Fruit fly (Drosophila melanogaster) whole organism, embryonic: ENCODE data around the gene LUBEL.
A peak's percentile ranks its signal among the peaks of the same experiment; 100 is the strongest.

Source experiments
- Abd-B ChIP-seq: fragments of 200-800 bp; sonication (Bioruptor generic); optimal IDR thresholded peaks from 2 replicates; lab custom pipeline; 2018; ENCODE audit warnings: missing biosample characterization, mild to moderate bottlenecking, missing genetic modification characterization, moderate library complexity
- CG10543 ChIP-seq: fragments of 200-800 bp; sonication (Bioruptor generic); optimal IDR thresholded peaks from 3 replicates; lab custom pipeline; 2017; ENCODE audit warnings: missing biosample characterization, mild to moderate bottlenecking, missing genetic modification characterization, moderate library complexity
- CG15514 ChIP-seq: fragments of 200-800 bp; sonication (Bioruptor generic); optimal IDR thresholded peaks from 3 replicates; lab custom pipeline; 2017; ENCODE audit warnings: missing biosample characterization, missing genetic modification characterization, mild to moderate bottlenecking, moderate library complexity, missing genetic modification reagents
- CG18011 ChIP-seq: fragments of 200-800 bp; sonication (Bioruptor generic); optimal IDR thresholded peaks from 2 replicates; lab custom pipeline; 2017; ENCODE audit warnings: missing biosample characterization, missing genetic modification characterization, mild to moderate bottlenecking, moderate library complexity, missing genotype
- CG2129 ChIP-seq: fragments of 200-800 bp; sonication (Bioruptor generic); IDR thresholded peaks from 2 replicates; pipeline ENCODE4 v1.3.6; 2022; ENCODE audit warnings: missing biosample characterization, missing genetic modification characterization; ENCODE audit not compliant: partially characterized antibody
- CG2678 ChIP-seq: fragments of 200-800 bp; sonication (Bioruptor generic); optimal IDR thresholded peaks from 3 replicates; lab custom pipeline; 2019; ENCODE audit warnings: missing biosample characterization, mild to moderate bottlenecking, missing genetic modification characterization, moderate library complexity
- CG2712 ChIP-seq: fragments of 200-800 bp; optimal IDR thresholded peaks from 3 replicates; lab custom pipeline; 2019; ENCODE audit warnings: missing biosample characterization, mild to moderate bottlenecking, missing genetic modification characterization, moderate library complexity
- CG2889 ChIP-seq: fragments of 200-800 bp; sonication (Bioruptor generic); IDR thresholded peaks from 3 replicates; pipeline ENCODE4 v1.3.6; 2022; ENCODE audit warnings: missing biosample characterization, missing genetic modification characterization
- CG30431 ChIP-seq: fragments of 200-800 bp; sonication (Bioruptor generic); optimal IDR thresholded peaks from 2 replicates; lab custom pipeline; 2017; ENCODE audit warnings: missing biosample characterization, missing genetic modification characterization
- CG31388 ChIP-seq: fragments of 200-800 bp; sonication (Bioruptor generic); optimal IDR thresholded peaks from 2 replicates; lab custom pipeline; 2016; ENCODE audit warnings: missing biosample characterization, missing genetic modification characterization
- CG32532 ChIP-seq: fragments of 200-800 bp; sonication (Bioruptor generic); IDR thresholded peaks from 2 replicates; pipeline ENCODE4 v1.3.6; 2022; ENCODE audit warnings: missing biosample characterization, missing genetic modification characterization
- CG4328 ChIP-seq: fragments of 200-800 bp; sonication (Bioruptor generic); optimal IDR thresholded peaks from 3 replicates; lab custom pipeline; 2017; ENCODE audit warnings: missing biosample characterization, missing genetic modification reagents, missing genetic modification characterization
- CG6175 ChIP-seq: fragments of 200-800 bp; sonication (Bioruptor generic); IDR thresholded peaks from 3 replicates; pipeline ENCODE4 v1.3.6; 2022; ENCODE audit warnings: missing biosample characterization, missing genetic modification characterization
- CG6654 ChIP-seq: fragments of 200-800 bp; sonication (Bioruptor generic); optimal IDR thresholded peaks from 2 replicates; lab custom pipeline; 2017; ENCODE audit warnings: missing biosample characterization, mild to moderate bottlenecking, missing genetic modification characterization
- CG6854 ChIP-seq: fragments of 200-800 bp; sonication (Bioruptor generic); optimal IDR thresholded peaks from 3 replicates; lab custom pipeline; 2017; ENCODE audit warnings: missing biosample characterization, mild to moderate bottlenecking, missing genetic modification characterization
- CG7556 ChIP-seq: fragments of 200-800 bp; sonication (Bioruptor generic); optimal IDR thresholded peaks from 2 replicates; lab custom pipeline; 2017; ENCODE audit warnings: missing biosample characterization, mild to moderate bottlenecking, missing genetic modification characterization
- CG8944 ChIP-seq: fragments of 200-800 bp; sonication (Bioruptor generic); optimal IDR thresholded peaks from 3 replicates; lab custom pipeline; 2016; ENCODE audit warnings: missing biosample characterization, missing genetic modification characterization
- CG9932 ChIP-seq: fragments of 200-800 bp; sonication (Bioruptor generic); IDR thresholded peaks from 2 replicates; pipeline ENCODE4 v1.3.6; 2022; ENCODE audit warnings: missing biosample characterization, missing genetic modification characterization
- Dad ChIP-seq: fragments of 200-800 bp; sonication (Bioruptor generic); optimal IDR thresholded peaks from 3 replicates; lab custom pipeline; 2016; ENCODE audit warnings: missing biosample characterization, missing genetic modification characterization
- Deaf1 ChIP-seq: fragments of 200-800 bp; optimal IDR thresholded peaks from 3 replicates; lab custom pipeline; 2019; ENCODE audit warnings: missing biosample characterization, mild to moderate bottlenecking, missing genetic modification characterization, moderate library complexity
- Dfd ChIP-seq, 2 experiments: fragments of >200 bp; optimal IDR thresholded peaks; 2 replicates each; lab custom pipeline; 2017; ENCODE audit warnings: missing biosample characterization in 2 of 2, missing genetic modification characterization in 2 of 2
- Dip2 ChIP-seq: fragments of 200-800 bp; sonication (Bioruptor generic); IDR thresholded peaks from 2 replicates; pipeline ENCODE4 v1.3.6; 2022; ENCODE audit warnings: missing biosample characterization, missing genetic modification characterization
- Doc3 ChIP-seq: fragments of 200-800 bp; sonication (Bioruptor generic); IDR thresholded peaks from 3 replicates; pipeline ENCODE4 v1.3.6; 2022; ENCODE audit warnings: missing biosample characterization, missing genetic modification characterization; ENCODE audit not compliant: partially characterized antibody
- Drgx ChIP-seq: fragments of 200-800 bp; sonication (Bioruptor generic); IDR thresholded peaks from 2 replicates; pipeline ENCODE4 v1.3.6; 2022; ENCODE audit warnings: missing biosample characterization, missing genetic modification characterization
- Med ChIP-seq: fragments of 200-800 bp; sonication (Bioruptor generic); peaks from one replicate; lab custom pipeline; 2016; ENCODE audit warnings: missing biosample characterization, missing genetic modification characterization, mild to moderate bottlenecking, inconsistent platforms, moderate library complexity
- Rfx ChIP-seq: fragments of 200-800 bp; sonication (Bioruptor generic); IDR thresholded peaks from 2 replicates; pipeline ENCODE4 v1.3.6; 2022; ENCODE audit warnings: missing biosample characterization, missing genetic modification characterization
- chif ChIP-seq, 2 experiments: fragments of 200-800 bp; sonication (Bioruptor generic); optimal IDR thresholded peaks; 3 replicates each; lab custom pipeline; 2016; ENCODE audit warnings: missing biosample characterization in 2 of 2, missing genetic modification characterization in 2 of 2
- ci ChIP-seq: fragments of 200-800 bp; sonication (Bioruptor generic); IDR thresholded peaks from 3 replicates; pipeline ENCODE4 v1.3.6; 2022; ENCODE audit warnings: missing biosample characterization, missing genetic modification characterization
- croc ChIP-seq: fragments of 200-800 bp; sonication (Bioruptor generic); conservative IDR thresholded peaks from 3 replicates; pipeline ENCODE4 v1.3.6; 2022; ENCODE audit warnings: missing biosample characterization, missing genetic modification characterization
- crol ChIP-seq: fragments of 200-800 bp; sonication (Bioruptor generic); IDR thresholded peaks from 2 replicates; pipeline ENCODE4 v1.3.6; 2022; ENCODE audit warnings: missing biosample characterization, missing genetic modification characterization
- cwo ChIP-seq: fragments of 200-800 bp; sonication (Bioruptor generic); optimal IDR thresholded peaks from 3 replicates; lab custom pipeline; 2017; ENCODE audit warnings: missing biosample characterization, missing genetic modification characterization, mild to moderate bottlenecking, moderate library complexity, missing genetic modification reagents
- dan ChIP-seq: fragments of 200-800 bp; sonication (Bioruptor generic); IDR thresholded peaks from 2 replicates; pipeline ENCODE4 v1.3.6; 2022; ENCODE audit warnings: missing biosample characterization, missing genetic modification characterization
- danr ChIP-seq: fragments of 200-800 bp; sonication (Bioruptor generic); IDR thresholded peaks from 2 replicates; pipeline ENCODE4 v1.3.6; 2022; ENCODE audit warnings: missing biosample characterization, missing genetic modification characterization
- hb ChIP-seq: fragments of 200-800 bp; sonication (Bioruptor generic); IDR thresholded peaks from 3 replicates; pipeline ENCODE4 v1.3.6; 2022; ENCODE audit warnings: missing biosample characterization, missing genetic modification characterization; ENCODE audit not compliant: partially characterized antibody
- ind ChIP-seq: fragments of 200-800 bp; sonication (Bioruptor generic); optimal IDR thresholded peaks from 3 replicates; lab custom pipeline; 2016; ENCODE audit warnings: missing biosample characterization, missing genetic modification characterization
- mirr ChIP-seq: fragments of 200-800 bp; sonication (Bioruptor generic); optimal IDR thresholded peaks from 3 replicates; lab custom pipeline; 2018; ENCODE audit warnings: missing biosample characterization, mild to moderate bottlenecking, missing genetic modification characterization
- nmo ChIP-seq: fragments of 200-800 bp; sonication (Bioruptor generic); optimal IDR thresholded peaks from 2 replicates; lab custom pipeline; 2018; ENCODE audit warnings: missing biosample characterization, mild to moderate bottlenecking, missing genetic modification characterization, moderate library complexity
- onecut ChIP-seq: fragments of 200-800 bp; sonication (Bioruptor generic); IDR thresholded peaks from 2 replicates; pipeline ENCODE4 v1.3.6; 2022; ENCODE audit warnings: missing biosample characterization, missing genetic modification characterization
- scrt ChIP-seq: fragments of 200-800 bp; sonication (Bioruptor generic); optimal IDR thresholded peaks from 2 replicates; lab custom pipeline; 2018; ENCODE audit warnings: missing biosample characterization, mild to moderate bottlenecking, missing genetic modification characterization, moderate library complexity
- sr ChIP-seq: fragments of 200-800 bp; sonication (Bioruptor generic); IDR thresholded peaks from 3 replicates; pipeline ENCODE4 v1.3.6; 2022; ENCODE audit warnings: missing biosample characterization, missing genetic modification characterization
- tup ChIP-seq: fragments of 200-800 bp; sonication (Bioruptor generic); optimal IDR thresholded peaks from 2 replicates; lab custom pipeline; 2016; ENCODE audit warnings: missing biosample characterization, mild to moderate bottlenecking, missing genetic modification characterization, moderate library complexity
- vnd ChIP-seq: fragments of 200-800 bp; sonication (Bioruptor generic); IDR thresholded peaks from 3 replicates; pipeline ENCODE4 v1.3.6; 2022; ENCODE audit warnings: missing biosample characterization, missing genetic modification characterization; ENCODE audit not compliant: partially characterized antibody
- z ChIP-seq: fragments of 200-800 bp; sonication (Bioruptor generic); IDR thresholded peaks from 3 replicates; pipeline ENCODE4 v1.3.6; 2022; ENCODE audit warnings: missing biosample characterization, missing genetic modification characterization
- zen2 ChIP-seq: fragments of 200-800 bp; sonication (Bioruptor generic); IDR thresholded peaks from 3 replicates; pipeline ENCODE4 v1.3.6; 2022; ENCODE audit warnings: missing biosample characterization, missing genetic modification characterization; ENCODE audit not compliant: partially characterized antibody

Gene LUBEL

dm6 chr2L:6751037-6751436 is 21.5 kb downstream of the LUBEL start (continued):
- peak; percentile 92 for TF ChIP-seq CG6175 (GFP tag; lab: Robert Waterston, UW)
- TF ChIP-seq Doc3 = no peak
- TF ChIP-seq mirr (GFP tag; lab: Kevin White, UChicago) = no peak
- no peak for TF ChIP-seq hb (GFP tag; lab: Robert Waterston, UW)
- TF ChIP-seq CG9932 (GFP tag; lab: Robert Waterston, UW) = peak; percentile 30; the same call in 1 of the 2 replicates
- TF ChIP-seq CG2712 (tag; lab: Kevin White, UChicago) = no peak
- TF ChIP-seq Med = peak; percentile 55
- TF ChIP-seq CG2129 (GFP tag; lab: Robert Waterston, UW) = no peak
- TF ChIP-seq Deaf1 (tag; lab: Kevin White, UChicago) = peak; percentile 31
- TF ChIP-seq ind (GFP tag; lab: Kevin White, UChicago) = no peak
- no peak for TF ChIP-seq danr (GFP tag; lab: Robert Waterston, UW)
- TF ChIP-seq zen2 (GFP tag; lab: Robert Waterston, UW) = no peak
- TF ChIP-seq chif (GFP tag; optimal IDR thresholded peaks at IDR 0.05; lab: Kevin White, UChicago) = no peak
- TF ChIP-seq cwo (GFP tag; lab: Kevin White, UChicago) = peak; percentile 15
- no peak for TF ChIP-seq croc (GFP tag; lab: Robert Waterston, UW)
- TF ChIP-seq CG15514 = no peak
- TF ChIP-seq dan (GFP tag; lab: Robert Waterston, UW) = no peak
- no peak for TF ChIP-seq nmo (GFP tag; lab: Kevin White, UChicago)
- TF ChIP-seq Drgx (GFP tag; lab: Robert Waterston, UW) = 0 out of 2 replicates have a peak, but pooled peaks have one; percentile 15
- TF ChIP-seq crol (GFP tag; lab: Robert Waterston, UW) = peak; percentile 71
- no peak for TF ChIP-seq CG8944 (GFP tag; lab: Kevin White, UChicago)
- peak; percentile 51 for TF ChIP-seq Rfx (GFP tag; lab: Robert Waterston, UW)
- TF ChIP-seq CG30431 (GFP tag; lab: Kevin White, UChicago) = no peak
- TF ChIP-seq CG18011 = no peak
- TF ChIP-seq CG4328 (GFP tag; lab: Kevin White, UChicago) = no peak
- TF ChIP-seq Dad = no peak
- peak; percentile 83 for TF ChIP-seq sr
- TF ChIP-seq CG10543 = peak; percentile 86
- TF ChIP-seq CG32532 = 0 out of 2 replicates have a peak, but pooled peaks have one; percentile 20
- TF ChIP-seq Dip2 (GFP tag; lab: Robert Waterston, UW) = no peak

dm6 chr2L:6747814-6748213 is 24.7 kb downstream of the LUBEL start, which contains the start of gene CG44271:
TSS of gene CG44271 (minus strand) at chr2L:6747914.
- TF ChIP-seq CG2889 (GFP tag; lab: Robert Waterston, UW) = no peak
- TF ChIP-seq z (GFP tag; lab: Robert Waterston, UW) = no peak
- TF ChIP-seq vnd (GFP tag; lab: Robert Waterston, UW) = no peak
- no peak for TF ChIP-seq onecut (GFP tag; lab: Robert Waterston, UW)
- no peak for TF ChIP-seq CG32532
- no peak for TF ChIP-seq Abd-B (GFP tag; lab: Kevin White, UChicago)
- TF ChIP-seq CG7556 (GFP tag; lab: Kevin White, UChicago) = no peak
- TF ChIP-seq CG6654 (GFP tag; lab: Kevin White, UChicago) = no peak
- TF ChIP-seq CG6854 (GFP tag; lab: Kevin White, UChicago) = no peak
- no peak for TF ChIP-seq tup
- TF ChIP-seq Dfd (GFP tag; optimal IDR thresholded peaks at IDR 0.05; lab: Kevin White, UChicago) = no peak
- no peak for TF ChIP-seq CG31388 (GFP tag; lab: Kevin White, UChicago)
- TF ChIP-seq scrt (GFP tag; lab: Kevin White, UChicago) = no peak
- TF ChIP-seq CG2678 = no peak
- TF ChIP-seq ci = no peak
- TF ChIP-seq, all 482 proteins: peak for 0
